Worm (Caenorhabditis elegans): ENCODE data around the gene metl-6.

ce11 chrIII:3935808-3936207, 14.3 kb upstream of the metl-6 start, which contains the start of gene npl-10:
- no peak for TF ChIP-seq C34B4.2 (tag; optimal IDR thresholded peaks at IDR 0.05)
- no peak for TF ChIP-seq pqm-1 (tag; optimal IDR thresholded peaks at IDR 0.05)
- no peak for TF ChIP-seq lin-13 (GFP tag; optimal IDR thresholded peaks at IDR 0.05)
- TF ChIP-seq nhr-47 (tag; optimal IDR thresholded peaks at IDR 0.05), result no peak
- no peak for TF ChIP-seq nhr-84 (tag; optimal IDR thresholded peaks at IDR 0.05)
- no peak for TF ChIP-seq nhr-28 (tag; optimal IDR thresholded peaks at IDR 0.05)
- no peak for TF ChIP-seq nhr-85 (tag)
- no peak for TF ChIP-seq lin-39 (tag; optimal IDR thresholded peaks at IDR 0.05)
- no peak for TF ChIP-seq nhr-76 (tag; optimal IDR thresholded peaks at IDR 0.05)
- TF ChIP-seq aly-2 (tag; optimal IDR thresholded peaks at IDR 0.05), result no peak
- no peak for TF ChIP-seq fkh-10 (GFP tag; optimal IDR thresholded peaks at IDR 0.05)

Data from whole organism, L1 larva.